Worm (Caenorhabditis elegans) whole organism, early embryonic: ENCODE measurements around the gene gipc-1.

ENCODE experiments used
- B0310.2 ChIP-seq: sonication (generic microtip); optimal IDR thresholded peaks from 2 replicates; lab custom pipeline; 2016; ENCODE audit warnings: mild to moderate bottlenecking, missing genetic modification characterization, missing compliant biosample characterization
- F13C5.2 ChIP-seq: sonication (generic microtip); optimal IDR thresholded peaks from 2 replicates; lab custom pipeline; 2017; ENCODE audit warnings: mild to moderate bottlenecking, missing genetic modification characterization, inconsistent platforms, missing compliant biosample characterization
- aly-1 ChIP-seq: sonication (generic microtip); optimal IDR thresholded peaks from 2 replicates; lab custom pipeline; 2016; ENCODE audit warnings: missing genetic modification characterization, missing compliant biosample characterization
- ama-1 ChIP-seq: fragments of 150-350 bp; optimal IDR thresholded peaks from 2 replicates; lab custom pipeline; 2014
- ceh-13 ChIP-seq: fragments of 200-800 bp; sonication (Bioruptor generic); optimal IDR thresholded peaks from 2 replicates; lab custom pipeline; 2018; ENCODE audit warnings: mild to moderate bottlenecking, missing genetic modification characterization, missing compliant biosample characterization
- ceh-36 ChIP-seq: sonication (generic microtip); optimal IDR thresholded peaks from 2 replicates; lab custom pipeline; 2016; ENCODE audit warnings: missing genetic modification characterization, inconsistent platforms, missing compliant biosample characterization
- ets-7 ChIP-seq: sonication (generic microtip); optimal IDR thresholded peaks from 2 replicates; lab custom pipeline; 2016; ENCODE audit warnings: missing genotype, missing genetic modification characterization, missing compliant biosample characterization
- flt-1 ChIP-seq: fragments of 200-800 bp; sonication (Bioruptor generic); IDR thresholded peaks from 2 replicates; pipeline ENCODE4 v1.3.6; 2022; ENCODE audit warnings: missing genetic modification characterization, missing compliant biosample characterization
- hmbx-1 ChIP-seq: sonication (generic microtip); optimal IDR thresholded peaks from 2 replicates; lab custom pipeline; 2016; ENCODE audit warnings: mild to moderate bottlenecking, missing genetic modification characterization, missing compliant biosample characterization
- hmg-4 ChIP-seq: fragments of 200-800 bp; sonication (Bioruptor generic); optimal IDR thresholded peaks from 2 replicates; lab custom pipeline; 2018; ENCODE audit warnings: mild to moderate bottlenecking, missing genetic modification characterization, missing compliant biosample characterization
- hnd-1 ChIP-seq: sonication (generic microtip); optimal IDR thresholded peaks from 2 replicates; lab custom pipeline; 2016; ENCODE audit warnings: missing genetic modification characterization, missing compliant biosample characterization
- pes-1 ChIP-seq: fragments of 200-800 bp; sonication (Bioruptor generic); IDR thresholded peaks from 2 replicates; pipeline ENCODE4 v1.3.6; 2022; ENCODE audit warnings: missing genetic modification reagents, missing genetic modification characterization, missing compliant biosample characterization
- scrt-1 ChIP-seq: fragments of 200-800 bp; sonication (Bioruptor generic); IDR thresholded peaks from 2 replicates; pipeline ENCODE4 v1.3.6; 2022; ENCODE audit warnings: missing genetic modification characterization, missing compliant biosample characterization
- sea-1 ChIP-seq: fragments of 200-800 bp; sonication (Bioruptor generic); conservative IDR thresholded peaks from 2 replicates; pipeline ENCODE4 v1.3.6; 2022; ENCODE audit warnings: missing genetic modification characterization, missing compliant biosample characterization
- tbx-11 ChIP-seq: fragments of 200-800 bp; sonication (Bioruptor generic); IDR thresholded peaks from 2 replicates; pipeline ENCODE4 v1.3.6; 2022; ENCODE audit warnings: missing genetic modification characterization, missing compliant biosample characterization
- tbx-37 ChIP-seq: fragments of 200-800 bp; sonication (Bioruptor generic); conservative IDR thresholded peaks from 2 replicates; pipeline ENCODE4 v1.3.6; 2022; ENCODE audit warnings: missing genetic modification reagents, missing genetic modification characterization, missing compliant biosample characterization
- tra-4 ChIP-seq: sonication (generic microtip); optimal IDR thresholded peaks from 2 replicates; lab custom pipeline; 2017; ENCODE audit warnings: missing genetic modification characterization, missing compliant biosample characterization

Gene gipc-1

ce11 chrIII:4868643-4869042 is 1.9 kb upstream of the gipc-1 start, which contains the start of the genes msd-4 and C35D10.3:
msd-4 (minus strand) TSS chrIII:4868743.
C35D10.3 (plus strand) TSS chrIII:4868921.
- TF ChIP-seq tbx-37, result no peak
- no peak for TF ChIP-seq ama-1 (lab: Kevin White, UChicago)
- TF ChIP-seq F13C5.2 (tag; lab: Kevin White, UChicago), result no peak
- TF ChIP-seq B0310.2 (tag; lab: Kevin White, UChicago), result no peak
- TF ChIP-seq hmg-4, result no peak
- TF ChIP-seq aly-1 (tag; lab: Kevin White, UChicago), result no peak
- TF ChIP-seq sea-1 (GFP tag; lab: Robert Waterston, UW), result no peak
- no peak for TF ChIP-seq hmbx-1 (tag; lab: Kevin White, UChicago)
- no peak for TF ChIP-seq tbx-11 (GFP tag; lab: Robert Waterston, UW)
- TF ChIP-seq pes-1 (GFP tag; lab: Robert Waterston, UW), result no peak
- no peak for TF ChIP-seq ets-7 (tag; lab: Kevin White, UChicago)
- no peak for TF ChIP-seq flt-1 (GFP tag; lab: Robert Waterston, UW)
- TF ChIP-seq hnd-1 (tag; lab: Kevin White, UChicago), result no peak
- TF ChIP-seq ceh-13 (GFP tag; lab: Kevin White, UChicago), result no peak
- TF ChIP-seq ceh-36 (tag; lab: Kevin White, UChicago), result no peak
- TF ChIP-seq tra-4 (tag; lab: Kevin White, UChicago), result no peak
- no peak for TF ChIP-seq scrt-1 (GFP tag; lab: Robert Waterston, UW)

ce11 chrIII:4873395-4873794 is 2.8 kb downstream of the gipc-1 start:
- TF ChIP-seq ama-1 (lab: Kevin White, UChicago) (no peak), tra-4 (tag; lab: Kevin White, UChicago) (no peak), hnd-1 (tag; lab: Kevin White, UChicago) (no peak), F13C5.2 (tag; lab: Kevin White, UChicago) (no peak), hmbx-1 (tag; lab: Kevin White, UChicago) (no peak), flt-1 (GFP tag; lab: Robert Waterston, UW) (no peak), scrt-1 (GFP tag; lab: Robert Waterston, UW) (no peak), ets-7 (tag; lab: Kevin White, UChicago) (no peak), pes-1 (GFP tag; lab: Robert Waterston, UW) (no peak), sea-1 (GFP tag; lab: Robert Waterston, UW) (no peak), tbx-37 (no peak), ceh-13 (GFP tag; lab: Kevin White, UChicago) (no peak), hmg-4 (no peak), aly-1 (tag; lab: Kevin White, UChicago) (no peak), tbx-11 (GFP tag; lab: Robert Waterston, UW) (no peak), ceh-36 (tag; lab: Kevin White, UChicago) (no peak), B0310.2 (tag; lab: Kevin White, UChicago) (no peak)

ce11 chrIII:4874671-4875070 is 4.1 kb downstream of the gipc-1 start, which contains the start of gene C35D10.12:
C35D10.12 (minus strand) TSS chrIII:4874771.
- TF ChIP-seq hmbx-1 (tag; lab: Kevin White, UChicago), result no peak
- TF ChIP-seq ets-7 (tag; lab: Kevin White, UChicago), result no peak
- no peak for TF ChIP-seq pes-1 (GFP tag; lab: Robert Waterston, UW)
- no peak for TF ChIP-seq tra-4 (tag; lab: Kevin White, UChicago)
- no peak for TF ChIP-seq flt-1 (GFP tag; lab: Robert Waterston, UW)
- no peak for TF ChIP-seq hmg-4
- TF ChIP-seq hnd-1 (tag; lab: Kevin White, UChicago), result no peak
- TF ChIP-seq F13C5.2 (tag; lab: Kevin White, UChicago), result no peak
- no peak for TF ChIP-seq ama-1 (lab: Kevin White, UChicago)

- TF ChIP-seq ama-1 (lab: Kevin White, UChicago) (no peak), flt-1 (GFP tag; lab: Robert Waterston, UW) (no peak), tra-4 (tag; lab: Kevin White, UChicago) (no peak), hnd-1 (tag; lab: Kevin White, UChicago) (no peak)
These were observed 5.1 kb downstream of the gipc-1 start for ce11 chrIII:4875663-4876062.

- TF ChIP-seq ets-7 (tag; lab: Kevin White, UChicago) (no peak), hmg-4 (peak; percentile 35)
These were observed 7.7 kb downstream of the gipc-1 start, which contains the start of the genes tost-1 and arx-6 for ce11 chrIII:4878281-4878680. tost-1 (minus strand) TSS chrIII:4878311. arx-6 (plus strand) TSS chrIII:4878658.

ce11 chrIII:4879445-4879844 is 8.9 kb downstream of the gipc-1 start, which contains the start of gene C35D10.1:
C35D10.1 (plus strand) TSS chrIII:4879745.
- TF ChIP-seq F13C5.2 (tag; lab: Kevin White, UChicago), result no peak

ce11 chrIII:4881955-4882354 is 11.4 kb downstream of the gipc-1 start:
- no peak for TF ChIP-seq tbx-37
- no peak for TF ChIP-seq B0310.2 (tag; lab: Kevin White, UChicago)
- TF ChIP-seq ceh-13 (GFP tag; lab: Kevin White, UChicago), result no peak
- no peak for TF ChIP-seq tbx-11 (GFP tag; lab: Robert Waterston, UW)
- no peak for TF ChIP-seq hmg-4
- no peak for TF ChIP-seq scrt-1 (GFP tag; lab: Robert Waterston, UW)
- TF ChIP-seq flt-1 (GFP tag; lab: Robert Waterston, UW), result no peak
- no peak for TF ChIP-seq pes-1 (GFP tag; lab: Robert Waterston, UW)
- TF ChIP-seq F13C5.2 (tag; lab: Kevin White, UChicago), result no peak
- no peak for TF ChIP-seq sea-1 (GFP tag; lab: Robert Waterston, UW)
- no peak for TF ChIP-seq hnd-1 (tag; lab: Kevin White, UChicago)
- no peak for TF ChIP-seq tra-4 (tag; lab: Kevin White, UChicago)
- TF ChIP-seq ama-1 (lab: Kevin White, UChicago), result no peak
- TF ChIP-seq ceh-36 (tag; lab: Kevin White, UChicago), result no peak
- no peak for TF ChIP-seq aly-1 (tag; lab: Kevin White, UChicago)
- no peak for TF ChIP-seq ets-7 (tag; lab: Kevin White, UChicago)
- TF ChIP-seq hmbx-1 (tag; lab: Kevin White, UChicago), result no peak
